Fruit fly (Drosophila melanogaster): ENCODE results near the gene CG4101.

- TF ChIP-seq h (optimal IDR thresholded peaks at IDR 0.05) (no peak), Sin3A (optimal IDR thresholded peaks at IDR 0.05) (no peak), ttk (optimal IDR thresholded peaks at IDR 0.05) (no peak), psq (optimal IDR thresholded peaks at IDR 0.05) (no peak)
Measured at dm6 chr3L:16659099-16659498, 46.8 kb downstream of the CG4101 start.

All from Kc167 (cell line).